Worm (Caenorhabditis elegans) whole organism, mixed stage, embryonic: ENCODE data around the gene K08F4.5.

ENCODE experiments used
- M03D4.4 ChIP-seq: sonication (generic microtip); optimal IDR thresholded peaks from 2 replicates; lab custom pipeline; 2017; ENCODE audit warnings: mild to moderate bottlenecking, missing genetic modification characterization, missing compliant biosample characterization
- bed-3 ChIP-seq: fragments of 200-800 bp; sonication (Bioruptor generic); optimal IDR thresholded peaks from 3 replicates; lab custom pipeline; 2018; ENCODE audit warnings: mild to moderate bottlenecking, missing genetic modification characterization, moderate library complexity, missing compliant biosample characterization
- ceh-39 ChIP-seq: fragments of 150-350 bp; optimal IDR thresholded peaks from 2 replicates; lab custom pipeline; 2014; ENCODE audit warnings: missing biosample characterization, missing genetic modification characterization
- ceh-43 ChIP-seq: fragments of 200-800 bp; sonication (Bioruptor generic); optimal IDR thresholded peaks from 2 replicates; lab custom pipeline; 2018; ENCODE audit warnings: mild to moderate bottlenecking, missing genetic modification characterization, moderate library complexity, missing compliant biosample characterization
- ceh-83 ChIP-seq: fragments of 200-800 bp; sonication (Bioruptor generic); optimal IDR thresholded peaks from 2 replicates; lab custom pipeline; 2018; ENCODE audit warnings: mild to moderate bottlenecking, missing genetic modification characterization, missing compliant biosample characterization
- ces-1 ChIP-seq: fragments of 150-350 bp; optimal IDR thresholded peaks from 2 replicates; lab custom pipeline; 2014; ENCODE audit warnings: missing biosample characterization, missing genetic modification reagents, missing genetic modification characterization
- cnd-1 ChIP-seq: fragments of 200-800 bp; sonication (Bioruptor generic); optimal IDR thresholded peaks from 2 replicates; lab custom pipeline; 2018; ENCODE audit warnings: mild to moderate bottlenecking, missing genetic modification characterization, missing compliant biosample characterization
- elt-1 ChIP-seq: sonication (generic microtip); optimal IDR thresholded peaks from 2 replicates; lab custom pipeline; 2017; ENCODE audit warnings: missing genetic modification characterization, mild to moderate bottlenecking, missing compliant biosample characterization, antibody characterized with exemption, moderate library complexity, borderline replicate concordance; ENCODE audit not compliant: insufficient read depth
- flh-1 ChIP-seq: fragments of 200-800 bp; sonication (Bioruptor generic); optimal IDR thresholded peaks from 2 replicates; lab custom pipeline; 2018; ENCODE audit warnings: mild to moderate bottlenecking, missing genetic modification characterization, moderate library complexity, missing compliant biosample characterization
- ham-2 ChIP-seq: fragments of 200-800 bp; sonication (Bioruptor generic); optimal IDR thresholded peaks from 2 replicates; lab custom pipeline; 2018; ENCODE audit warnings: mild to moderate bottlenecking, missing genetic modification characterization, missing compliant biosample characterization
- hlh-1 ChIP-seq: fragments of 150-350 bp; optimal IDR thresholded peaks from 2 replicates; lab custom pipeline; 2014; ENCODE audit warnings: missing biosample characterization, missing genetic modification reagents, missing genetic modification characterization
- lin-13 ChIP-seq: fragments of 150-350 bp; optimal IDR thresholded peaks from 2 replicates; lab custom pipeline; 2014; ENCODE audit warnings: missing biosample characterization, missing genetic modification characterization
- lin-32 ChIP-seq: fragments of 200-800 bp; sonication (Bioruptor generic); optimal IDR thresholded peaks from 2 replicates; lab custom pipeline; 2018; ENCODE audit warnings: mild to moderate bottlenecking, missing genetic modification characterization, missing compliant biosample characterization
- mab-5 ChIP-seq: fragments of 150-350 bp; optimal IDR thresholded peaks from 2 replicates; lab custom pipeline; 2014; ENCODE audit warnings: missing biosample characterization, missing genetic modification characterization
- mep-1 ChIP-seq: fragments of 150-350 bp; optimal IDR thresholded peaks from 2 replicates; lab custom pipeline; 2017; ENCODE audit warnings: missing biosample characterization, missing genetic modification reagents, missing genetic modification characterization, inconsistent platforms
- mls-2 ChIP-seq: sonication (generic microtip); optimal IDR thresholded peaks from 2 replicates; lab custom pipeline; 2016; ENCODE audit warnings: mild to moderate bottlenecking, missing genetic modification characterization, moderate library complexity, missing compliant biosample characterization
- nhr-12 ChIP-seq: fragments of 150-350 bp; optimal IDR thresholded peaks from 2 replicates; lab custom pipeline; 2014; ENCODE audit warnings: missing biosample characterization, missing genetic modification characterization
- nhr-237 ChIP-seq: fragments of 150-350 bp; optimal IDR thresholded peaks from 2 replicates; lab custom pipeline; 2014; ENCODE audit warnings: missing biosample characterization, missing genetic modification characterization
- nhr-76 ChIP-seq: sonication (generic microtip); optimal IDR thresholded peaks from 2 replicates; lab custom pipeline; 2017; ENCODE audit warnings: missing biosample characterization, missing genetic modification characterization
- pha-4 ChIP-seq: fragments of 150-350 bp; optimal IDR thresholded peaks from 2 replicates; lab custom pipeline; 2018; ENCODE audit warnings: missing biosample characterization, missing genetic modification reagents, missing genetic modification characterization
- sem-2 ChIP-seq: fragments of 200-800 bp; sonication (Bioruptor generic); optimal IDR thresholded peaks from 2 replicates; lab custom pipeline; 2018; ENCODE audit warnings: mild to moderate bottlenecking, missing genetic modification characterization, missing compliant biosample characterization
- snpc-4 ChIP-seq: fragments of 150-350 bp; optimal IDR thresholded peaks from 2 replicates; lab custom pipeline; 2014; ENCODE audit warnings: missing biosample characterization, missing genetic modification characterization
- sptf-1 ChIP-seq: sonication (generic microtip); optimal IDR thresholded peaks from 2 replicates; lab custom pipeline; 2017; ENCODE audit warnings: mild to moderate bottlenecking, missing genetic modification characterization, moderate library complexity, missing compliant biosample characterization
- tbx-8 ChIP-seq: fragments of 200-800 bp; sonication (Bioruptor generic); optimal IDR thresholded peaks from 2 replicates; lab custom pipeline; 2018; ENCODE audit warnings: mild to moderate bottlenecking, missing genetic modification characterization, moderate library complexity, missing compliant biosample characterization
- unc-120 ChIP-seq: sonication (generic microtip); optimal IDR thresholded peaks from 2 replicates; lab custom pipeline; 2017; ENCODE audit warnings: missing genetic modification characterization, missing compliant biosample characterization; ENCODE audit not compliant: poor library complexity, severe bottlenecking
- unc-39 ChIP-seq: fragments of 150-350 bp; optimal IDR thresholded peaks from 2 replicates; lab custom pipeline; 2014; ENCODE audit warnings: missing biosample characterization, missing genetic modification characterization
- unc-62 ChIP-seq: fragments of 150-350 bp; optimal IDR thresholded peaks from 2 replicates; lab custom pipeline; 2014; ENCODE audit warnings: missing biosample characterization, missing genetic modification reagents, missing genetic modification characterization

Gene K08F4.5

DNA sequence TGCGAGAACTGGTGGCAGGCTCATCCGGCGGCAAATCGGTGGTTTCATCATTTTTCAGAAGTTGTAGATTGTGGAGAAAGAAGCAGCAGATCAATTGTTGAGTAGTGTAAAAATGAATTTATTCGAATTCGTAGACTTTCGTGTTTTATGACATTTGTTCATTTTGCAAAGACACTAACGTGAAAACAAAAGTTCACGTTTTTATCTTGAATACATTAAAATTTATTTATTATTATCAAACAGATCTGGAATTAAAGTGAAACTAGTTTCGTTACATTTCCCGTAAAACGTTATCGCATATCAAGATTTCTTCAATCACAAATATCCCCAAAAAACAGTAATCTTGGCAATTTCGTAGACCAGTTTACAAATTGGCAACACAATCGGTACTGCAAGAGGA lies 11.2 kb upstream of the K08F4.5 start, which contains the start of gene T14G10.8:
Gene T14G10.8, minus strand, starts transcription at position 101 of the 400 bp plus-strand sequence.
- TF ChIP-seq ceh-39 (tag; lab: Kevin White, UChicago) (no peak), unc-39 (no peak), sem-2 (GFP tag; lab: Kevin White, UChicago) (no peak), ceh-43 (GFP tag; lab: Kevin White, UChicago) (no peak), nhr-237 (no peak), cnd-1 (tag; lab: Kevin White, UChicago) (no peak), lin-32 (no peak)

- TF ChIP-seq ceh-43 (GFP tag; lab: Kevin White, UChicago) (no peak), ham-2 (GFP tag; lab: Kevin White, UChicago) (no peak), nhr-237 (no peak), M03D4.4 (tag; lab: Kevin White, UChicago) (no peak), unc-62 (GFP tag; lab: Kevin White, UChicago) (no peak), mab-5 (tag; lab: Kevin White, UChicago) (no peak), unc-120 (tag; lab: Kevin White, UChicago) (no peak), hlh-1 (tag; lab: Kevin White, UChicago) (no peak), bed-3 (no peak), pha-4 (no peak), sptf-1 (no peak), lin-32 (no peak), sem-2 (GFP tag; lab: Kevin White, UChicago) (no peak), lin-13 (tag; lab: Kevin White, UChicago) (no peak), ceh-83 (GFP tag; lab: Kevin White, UChicago) (no peak)
Measured at ce11 chrIV:10144909-10145308, 9.2 kb upstream of the K08F4.5 start.

- TF ChIP-seq nhr-12 (tag; lab: Kevin White, UChicago) (no peak), pha-4 (no peak), tbx-8 (GFP tag; lab: Kevin White, UChicago) (no peak), mls-2 (tag; lab: Kevin White, UChicago) (no peak), hlh-1 (tag; lab: Kevin White, UChicago) (no peak), unc-120 (tag; lab: Kevin White, UChicago) (no peak), elt-1 (tag; lab: Kevin White, UChicago) (no peak), nhr-76 (no peak), M03D4.4 (tag; lab: Kevin White, UChicago) (no peak), cnd-1 (tag; lab: Kevin White, UChicago) (no peak), ces-1 (no peak), lin-32 (no peak), ceh-43 (GFP tag; lab: Kevin White, UChicago) (no peak), bed-3 (no peak), mep-1 (no peak), unc-62 (GFP tag; lab: Kevin White, UChicago) (no peak), ceh-83 (GFP tag; lab: Kevin White, UChicago) (no peak)
Measured at ce11 chrIV:10144487-10144886, 8.8 kb upstream of the K08F4.5 start.

DNA sequence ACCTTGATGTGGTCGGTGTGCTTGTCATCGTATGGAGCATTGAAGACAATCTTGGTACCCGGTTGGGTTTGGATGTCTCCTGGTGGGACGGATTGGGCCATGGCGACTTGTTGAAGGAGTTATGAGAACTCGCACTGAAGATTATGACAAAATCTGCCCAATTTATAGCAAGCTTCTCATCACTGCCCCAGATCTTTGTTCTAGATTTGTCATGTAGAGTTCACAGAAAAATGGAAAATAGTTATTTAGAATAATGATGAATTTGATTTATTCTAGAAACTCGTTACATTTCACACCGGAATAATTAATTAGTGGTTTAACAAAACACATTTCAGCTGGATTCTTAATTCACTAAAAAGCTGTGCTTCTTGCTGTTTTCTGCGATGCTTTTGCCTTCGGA lies 7.9 kb upstream of the K08F4.5 start, which contains the start of gene msp-38:
Gene msp-38, minus strand, starts transcription at position 101 of the 400 bp plus-strand sequence.
- TF ChIP-seq hlh-1 (tag; lab: Kevin White, UChicago) (no peak), mab-5 (tag; lab: Kevin White, UChicago) (no peak), ces-1 (no peak), flh-1 (GFP tag; lab: Kevin White, UChicago) (no peak), bed-3 (no peak), nhr-76 (no peak), nhr-12 (tag; lab: Kevin White, UChicago) (no peak)

DNA sequence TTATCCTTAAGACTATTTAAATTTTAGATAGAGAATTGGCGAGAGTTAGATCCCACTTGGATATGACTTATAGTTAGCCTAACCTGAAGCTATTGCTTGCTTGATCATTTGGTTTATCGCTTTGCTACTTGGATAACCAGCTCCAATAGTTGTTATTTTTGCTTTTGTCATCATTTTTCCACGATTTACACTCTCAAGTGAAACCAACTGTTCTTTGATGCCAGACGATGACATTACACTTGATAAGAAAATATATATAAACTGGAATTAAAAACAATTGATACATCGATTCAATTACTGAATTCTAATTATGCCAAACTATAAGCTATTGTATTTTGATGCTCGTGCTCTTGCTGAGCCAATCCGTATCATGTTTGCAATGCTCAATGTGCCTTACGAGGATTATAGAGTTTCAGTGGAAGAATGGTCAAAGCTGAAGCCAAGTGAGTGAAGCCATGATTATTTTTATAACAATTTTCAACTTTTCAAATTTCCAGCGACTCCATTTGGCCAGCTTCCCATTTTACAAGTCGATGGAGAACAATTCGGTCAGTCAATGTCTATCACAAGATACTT lies 6.3 kb upstream of the K08F4.5 start, which contains the start of the genes gst-2, gst-4 and dhs-12:
Gene gst-2, minus strand, starts transcription at position 132 of the 576 bp plus-strand sequence.
Gene gst-4, plus strand, starts transcription at position 296 of the 576 bp plus-strand sequence.
Gene dhs-12, plus strand, starts transcription at position 526 of the 576 bp plus-strand sequence.
- TF ChIP-seq snpc-4 (no peak), ces-1 (no peak), pha-4 (no peak), nhr-76 (no peak), cnd-1 (tag; lab: Kevin White, UChicago) (no peak), ceh-83 (GFP tag; lab: Kevin White, UChicago) (no peak), M03D4.4 (tag; lab: Kevin White, UChicago) (no peak), elt-1 (tag; lab: Kevin White, UChicago) (no peak), unc-62 (GFP tag; lab: Kevin White, UChicago) (no peak)
- TF ChIP-seq, all 35 proteins: peak for 0
